Fruit fly (Drosophila melanogaster) whole organism, prepupa: Measurements from ENCODE around the gene Polr1B.

Experiments
- CG10631 ChIP-seq: fragments of 200-800 bp; sonication (Bioruptor generic); optimal IDR thresholded peaks from 2 replicates; lab custom pipeline; 2016; ENCODE audit warnings: missing biosample characterization, missing genetic modification characterization
- CG10669 ChIP-seq: fragments of 200-800 bp; sonication (Bioruptor generic); optimal IDR thresholded peaks from 3 replicates; lab custom pipeline; 2018; ENCODE audit warnings: missing biosample characterization, mild to moderate bottlenecking, missing genetic modification characterization, moderate library complexity
- CG11762 ChIP-seq: fragments of 200-800 bp; sonication (Bioruptor generic); optimal IDR thresholded peaks from 3 replicates; lab custom pipeline; 2016; ENCODE audit warnings: missing biosample characterization, missing genetic modification characterization; ENCODE audit not compliant: insufficient read depth
- CG11902 ChIP-seq: fragments of 200-800 bp; sonication (Bioruptor generic); optimal IDR thresholded peaks from 3 replicates; lab custom pipeline; 2016; ENCODE audit warnings: missing biosample characterization, missing genetic modification characterization
- CG3032 ChIP-seq: fragments of 200-800 bp; optimal IDR thresholded peaks from 2 replicates; lab custom pipeline; 2019; ENCODE audit warnings: missing biosample characterization, mild to moderate bottlenecking, missing genetic modification characterization, moderate library complexity
- CG31627 ChIP-seq: fragments of 200-800 bp; sonication (Bioruptor generic); optimal IDR thresholded peaks from 3 replicates; lab custom pipeline; 2016; ENCODE audit warnings: missing biosample characterization, missing genetic modification characterization
- CG32006 ChIP-seq: fragments of 200-800 bp; sonication (Bioruptor generic); optimal IDR thresholded peaks from 3 replicates; lab custom pipeline; 2017; ENCODE audit warnings: missing biosample characterization, mild to moderate bottlenecking, missing genetic modification characterization
- CG3919 ChIP-seq: fragments of 200-800 bp; sonication (Bioruptor generic); optimal IDR thresholded peaks from 3 replicates; lab custom pipeline; 2016; ENCODE audit warnings: missing biosample characterization, missing genetic modification characterization
- CG6163 ChIP-seq: fragments of 200-800 bp; sonication (Bioruptor generic); IDR thresholded peaks from 3 replicates; pipeline ENCODE4 v1.3.6; 2022; ENCODE audit warnings: missing biosample characterization, missing genetic modification characterization
- CG6276 ChIP-seq: fragments of 200-800 bp; sonication (Bioruptor generic); optimal IDR thresholded peaks from 2 replicates; lab custom pipeline; 2017; ENCODE audit warnings: missing biosample characterization, mild to moderate bottlenecking, missing genetic modification characterization
- CG6808 ChIP-seq: fragments of 200-800 bp; sonication (Bioruptor generic); optimal IDR thresholded peaks from 3 replicates; lab custom pipeline; 2017; ENCODE audit warnings: missing biosample characterization, missing genetic modification characterization, mild to moderate bottlenecking, moderate library complexity, missing genetic modification reagents
- CG6854 ChIP-seq: fragments of 200-800 bp; sonication (Bioruptor generic); optimal IDR thresholded peaks from 2 replicates; lab custom pipeline; 2017; ENCODE audit warnings: missing biosample characterization, mild to moderate bottlenecking, missing genetic modification characterization
- CG7368 ChIP-seq: fragments of 200-800 bp; sonication (Bioruptor generic); optimal IDR thresholded peaks from 3 replicates; lab custom pipeline; 2016; ENCODE audit warnings: missing biosample characterization, missing genetic modification characterization
- CG8119 ChIP-seq: fragments of 200-800 bp; sonication (Bioruptor generic); IDR thresholded peaks from 3 replicates; pipeline ENCODE4 v1.3.6; 2022; ENCODE audit warnings: missing biosample characterization, missing genetic modification characterization
- CG9139 ChIP-seq: fragments of 200-800 bp; sonication (Bioruptor generic); optimal IDR thresholded peaks from 3 replicates; lab custom pipeline; 2017; ENCODE audit warnings: missing biosample characterization, mild to moderate bottlenecking, missing genetic modification characterization
- Eip78C ChIP-seq: fragments of 200-800 bp; sonication (Bioruptor generic); peaks from one replicate; lab custom pipeline; 2016; ENCODE audit warnings: missing biosample characterization, missing genetic modification characterization
- Eip93F ChIP-seq: fragments of 200-800 bp; sonication (Bioruptor generic); optimal IDR thresholded peaks from 2 replicates; lab custom pipeline; 2016; ENCODE audit warnings: missing biosample characterization, mild to moderate bottlenecking, missing genetic modification characterization
- Ets21C ChIP-seq: fragments of 200-800 bp; sonication (Bioruptor generic); optimal IDR thresholded peaks from 3 replicates; lab custom pipeline; 2016; ENCODE audit warnings: missing biosample characterization, missing genetic modification characterization
- Ets96B ChIP-seq: fragments of 200-800 bp; optimal IDR thresholded peaks from 2 replicates; lab custom pipeline; 2019; ENCODE audit warnings: missing biosample characterization, mild to moderate bottlenecking, missing genetic modification characterization, moderate library complexity
- Gug ChIP-seq: fragments of 200-800 bp; sonication (Bioruptor generic); IDR thresholded peaks from 2 replicates; pipeline ENCODE4 v1.3.6; 2022; ENCODE audit warnings: missing biosample characterization, missing genetic modification characterization
- Hr38 ChIP-seq: sonication (Bioruptor generic); optimal IDR thresholded peaks from 2 replicates; lab custom pipeline; 2016; ENCODE audit warnings: missing biosample characterization, missing genetic modification characterization
- Hr39 ChIP-seq: fragments of 200-800 bp; sonication (Bioruptor generic); optimal IDR thresholded peaks from 2 replicates; lab custom pipeline; 2016; ENCODE audit warnings: missing biosample characterization, missing genetic modification characterization
- Hr4 ChIP-seq: fragments of 200-800 bp; sonication (Bioruptor generic); optimal IDR thresholded peaks from 3 replicates; lab custom pipeline; 2016; ENCODE audit warnings: missing biosample characterization, missing genetic modification characterization
- Lpt ChIP-seq: fragments of 200-800 bp; sonication (Bioruptor generic); optimal IDR thresholded peaks from 3 replicates; lab custom pipeline; 2016; ENCODE audit warnings: missing biosample characterization, missing genetic modification characterization
- Smox ChIP-seq: fragments of 200-800 bp; sonication (Bioruptor generic); optimal IDR thresholded peaks from 3 replicates; lab custom pipeline; 2016; ENCODE audit warnings: missing biosample characterization, missing genetic modification characterization
- Sox102F ChIP-seq: fragments of 200-800 bp; sonication (Bioruptor generic); optimal IDR thresholded peaks from 2 replicates; lab custom pipeline; 2016; ENCODE audit warnings: missing biosample characterization, mild to moderate bottlenecking, missing genetic modification characterization
- Sox14 ChIP-seq: fragments of 200-800 bp; sonication (Bioruptor generic); optimal IDR thresholded peaks from 3 replicates; lab custom pipeline; 2016; ENCODE audit warnings: missing biosample characterization, missing genetic modification characterization
- Sox15 ChIP-seq: fragments of 200-800 bp; sonication (Bioruptor generic); optimal IDR thresholded peaks from 3 replicates; lab custom pipeline; 2016; ENCODE audit warnings: missing biosample characterization, missing genetic modification characterization
- achi ChIP-seq: fragments of 200-800 bp; sonication (Bioruptor generic); optimal IDR thresholded peaks from 3 replicates; lab custom pipeline; 2016; ENCODE audit warnings: missing biosample characterization, missing genetic modification characterization
- cyc ChIP-seq: fragments of 200-800 bp; sonication (Bioruptor generic); optimal IDR thresholded peaks from 3 replicates; lab custom pipeline; 2016; ENCODE audit warnings: missing biosample characterization, missing genetic modification characterization
- dac ChIP-seq: fragments of 200-800 bp; sonication (Bioruptor generic); optimal IDR thresholded peaks from 2 replicates; lab custom pipeline; 2017; ENCODE audit warnings: missing biosample characterization, mild to moderate bottlenecking, missing genetic modification characterization
- dsx ChIP-seq: fragments of 200-800 bp; optimal IDR thresholded peaks from 3 replicates; lab custom pipeline; 2019; ENCODE audit warnings: missing biosample characterization, mild to moderate bottlenecking, missing genetic modification characterization, moderate library complexity; ENCODE audit not compliant: poor library complexity, severe bottlenecking
- esn ChIP-seq: fragments of 200-800 bp; sonication (Bioruptor generic); optimal IDR thresholded peaks from 2 replicates; lab custom pipeline; 2016; ENCODE audit warnings: missing biosample characterization, mild to moderate bottlenecking, missing genetic modification characterization, moderate library complexity
- fd85E ChIP-seq: fragments of 200-800 bp; sonication (Bioruptor generic); optimal IDR thresholded peaks from 3 replicates; lab custom pipeline; 2016; ENCODE audit warnings: missing biosample characterization, missing genetic modification characterization
- fkh ChIP-seq: fragments of 200-800 bp; sonication (Bioruptor generic); optimal IDR thresholded peaks from 3 replicates; lab custom pipeline; 2017; ENCODE audit warnings: missing biosample characterization, mild to moderate bottlenecking, missing genetic modification characterization, moderate library complexity
- net ChIP-seq: fragments of 200-800 bp; sonication (Bioruptor generic); optimal IDR thresholded peaks from 3 replicates; lab custom pipeline; 2016; ENCODE audit warnings: missing biosample characterization, missing genetic modification characterization
- spab ChIP-seq: fragments of 200-800 bp; sonication (Bioruptor generic); optimal IDR thresholded peaks from 2 replicates; lab custom pipeline; 2017; ENCODE audit warnings: missing biosample characterization, mild to moderate bottlenecking, missing genetic modification characterization, missing genetic modification reagents
- svp ChIP-seq: fragments of 200-800 bp; sonication (Bioruptor generic); peaks from one replicate; lab custom pipeline; 2016; ENCODE audit warnings: missing biosample characterization, missing genetic modification characterization
- vri ChIP-seq: fragments of 200-800 bp; sonication (Bioruptor generic); optimal IDR thresholded peaks from 3 replicates; lab custom pipeline; 2016; ENCODE audit warnings: missing biosample characterization, mild to moderate bottlenecking, missing genetic modification characterization

Polr1B gene

dm6 chr2L:430820-431628 lies 26.9 kb downstream of the Polr1B start, which contains the start of gene ex (continued):
- TF ChIP-seq Lpt, result no peak
- peak; percentile 46 for TF ChIP-seq Ets96B
- peak; percentile 55 for TF ChIP-seq achi (GFP tag; lab: Kevin White, UChicago)
- no peak for TF ChIP-seq Hr39 (GFP tag; lab: Kevin White, UChicago)
- TF ChIP-seq Ets21C (GFP tag; lab: Kevin White, UChicago), result no peak
- TF ChIP-seq fd85E, result no peak
- peak; percentile 38 for TF ChIP-seq CG3919 (GFP tag; lab: Kevin White, UChicago)
- TF ChIP-seq CG32006 (GFP tag; lab: Kevin White, UChicago), result peak; percentile 22
- TF ChIP-seq Eip78C (GFP tag; lab: Kevin White, UChicago), result peak; percentile 88
- no peak for TF ChIP-seq CG7368 (GFP tag; lab: Kevin White, UChicago)
- TF ChIP-seq CG11902 (GFP tag; lab: Kevin White, UChicago), result no peak
- peak; percentile 76; the same call in 2 of the 3 replicates for TF ChIP-seq CG8119
- TF ChIP-seq dac (GFP tag; lab: Kevin White, UChicago), result no peak
- peak; percentile 86 for TF ChIP-seq dsx (GFP tag; lab: Kevin White, UChicago)
- no peak for TF ChIP-seq Gug (GFP tag; lab: Robert Waterston, UW)
- TF ChIP-seq Eip93F, result no peak
- no peak for TF ChIP-seq Sox102F (GFP tag; lab: Kevin White, UChicago)
- peak; percentile 67 for TF ChIP-seq CG6276 (GFP tag; lab: Kevin White, UChicago)
- peak; percentile 33 for TF ChIP-seq net (GFP tag; lab: Kevin White, UChicago)
- peak; percentile 57 for TF ChIP-seq CG10669 (GFP tag; lab: Kevin White, UChicago)
- peak; percentile 99 for TF ChIP-seq fkh
- peak; percentile 89 for TF ChIP-seq CG6163 (GFP tag; lab: Robert Waterston, UW)
- TF ChIP-seq Sox14 (GFP tag; lab: Kevin White, UChicago), result peak; percentile 35
- TF ChIP-seq Hr38 (GFP tag; lab: Kevin White, UChicago), result no peak
- no peak for TF ChIP-seq CG11762
- TF ChIP-seq CG6808, result peak; percentile 66
- TF ChIP-seq svp (GFP tag; lab: Kevin White, UChicago), result peak; percentile 77
- no peak for TF ChIP-seq Smox (GFP tag; lab: Kevin White, UChicago)
- peak; percentile 78 for TF ChIP-seq CG9139
- TF ChIP-seq Hr4 (GFP tag; lab: Kevin White, UChicago), result no peak
- TF ChIP-seq CG6854 (GFP tag; lab: Kevin White, UChicago), result peak; percentile 60
- TF ChIP-seq CG31627 (GFP tag; lab: Kevin White, UChicago), result no peak
- TF ChIP-seq CG10631 (GFP tag; lab: Kevin White, UChicago), result peak; percentile 17
- TF ChIP-seq spab (GFP tag; lab: Kevin White, UChicago), result peak; percentile 52

- TF ChIP-seq Eip78C (GFP tag; lab: Kevin White, UChicago), result no peak
- peak; percentile 73 for TF ChIP-seq svp (GFP tag; lab: Kevin White, UChicago)
- no peak for TF ChIP-seq Sox102F (GFP tag; lab: Kevin White, UChicago)
- no peak for TF ChIP-seq esn (GFP tag; lab: Kevin White, UChicago)
- no peak for TF ChIP-seq Hr4 (GFP tag; lab: Kevin White, UChicago)
- no peak for TF ChIP-seq Sox15 (GFP tag; lab: Kevin White, UChicago)
- TF ChIP-seq, all 60 proteins: peak for 1
These were observed 27.5 kb downstream of the Polr1B start for dm6 chr2L:431629-431984.

dm6 chr2L:432119-432518 lies 28.0 kb downstream of the Polr1B start:
- TF ChIP-seq Eip93F (no peak), Sox102F (GFP tag; lab: Kevin White, UChicago) (no peak), CG3032 (tag; lab: Kevin White, UChicago) (no peak), svp (GFP tag; lab: Kevin White, UChicago) (peak; percentile 64), Eip78C (GFP tag; lab: Kevin White, UChicago) (peak; percentile 3), CG7368 (GFP tag; lab: Kevin White, UChicago) (no peak), vri (peak; percentile 48), cyc (GFP tag; lab: Kevin White, UChicago) (no peak), Sox14 (GFP tag; lab: Kevin White, UChicago) (no peak)
